Worm (Caenorhabditis elegans) whole organism, L2 larva: ENCODE results near the gene Y47D7A.15.

Experiments used
- C34F6.9 ChIP-seq: fragments of 150-350 bp; optimal IDR thresholded peaks from 2 replicates; lab custom pipeline; 2014; ENCODE audit warnings: missing biosample characterization, missing genetic modification characterization
- R02D3.7 ChIP-seq: fragments of 150-350 bp; optimal IDR thresholded peaks from 2 replicates; lab custom pipeline; 2014; ENCODE audit warnings: missing biosample characterization, missing genetic modification characterization
- Y55F3AM.14 ChIP-seq: fragments of 200-800 bp; sonication (Bioruptor generic); optimal IDR thresholded peaks from 2 replicates; lab custom pipeline; 2018; ENCODE audit warnings: mild to moderate bottlenecking, missing genetic modification characterization, missing compliant biosample characterization
- ZK546.5 ChIP-seq: sonication (generic microtip); optimal IDR thresholded peaks from 2 replicates; lab custom pipeline; 2017; ENCODE audit warnings: missing biosample characterization, missing genetic modification characterization
- alr-1 ChIP-seq: fragments of 150-350 bp; optimal IDR thresholded peaks from 2 replicates; lab custom pipeline; 2014; ENCODE audit warnings: missing biosample characterization, missing genetic modification characterization
- aly-2 ChIP-seq: fragments of 150-350 bp; optimal IDR thresholded peaks from 2 replicates; lab custom pipeline; 2014; ENCODE audit warnings: missing biosample characterization, missing genetic modification characterization
- ama-1 ChIP-seq: fragments of 150-350 bp; optimal IDR thresholded peaks from 2 replicates; lab custom pipeline; 2018; ENCODE audit warnings: inconsistent platforms
- ceh-16 ChIP-seq: fragments of 150-350 bp; optimal IDR thresholded peaks from 2 replicates; lab custom pipeline; 2014; ENCODE audit warnings: missing biosample characterization, missing genetic modification characterization
- ceh-82 ChIP-seq: fragments of 150-350 bp; optimal IDR thresholded peaks from 2 replicates; lab custom pipeline; 2014; ENCODE audit warnings: missing biosample characterization, missing genetic modification characterization
- crh-2 ChIP-seq: sonication (generic microtip); optimal IDR thresholded peaks from 2 replicates; lab custom pipeline; 2017; ENCODE audit warnings: missing biosample characterization, missing genetic modification characterization
- dmd-4 ChIP-seq: sonication (generic microtip); optimal IDR thresholded peaks from 2 replicates; lab custom pipeline; 2017; ENCODE audit warnings: missing biosample characterization, missing genetic modification characterization
- egl-27 ChIP-seq: sonication (generic microtip); optimal IDR thresholded peaks from 3 replicates; lab custom pipeline; 2017; ENCODE audit warnings: missing biosample characterization, missing genetic modification reagents, missing genetic modification characterization
- elt-1 ChIP-seq: fragments of 150-350 bp; optimal IDR thresholded peaks from 2 replicates; lab custom pipeline; 2014; ENCODE audit warnings: missing biosample characterization, missing genetic modification characterization
- elt-3 ChIP-seq: sonication (generic microtip); optimal IDR thresholded peaks from 2 replicates; lab custom pipeline; 2017; ENCODE audit warnings: missing biosample characterization, missing genetic modification characterization
- gmeb-1 ChIP-seq: fragments of 150-350 bp; optimal IDR thresholded peaks from 2 replicates; lab custom pipeline; 2014; ENCODE audit warnings: missing biosample characterization, missing genetic modification characterization
- lin-39 ChIP-seq: fragments of 150-350 bp; optimal IDR thresholded peaks from 2 replicates; lab custom pipeline; 2014; ENCODE audit warnings: missing biosample characterization, missing genetic modification reagents, missing genetic modification characterization
- mab-5 ChIP-seq: fragments of 150-350 bp; optimal IDR thresholded peaks from 2 replicates; lab custom pipeline; 2014; ENCODE audit warnings: missing biosample characterization, missing genetic modification characterization
- mdl-1 ChIP-seq, 2 experiments: fragments of 150-350 bp in 1 of 2; sonication (generic microtip) in 1 of 2; optimal IDR thresholded peaks; 2 replicates each; lab custom pipeline; 2017; ENCODE audit warnings: missing biosample characterization in 2 of 2, missing genetic modification characterization in 2 of 2
- nhr-10 ChIP-seq: sonication (generic microtip); optimal IDR thresholded peaks from 2 replicates; lab custom pipeline; 2017; ENCODE audit warnings: missing biosample characterization, missing genetic modification characterization
- nhr-11 ChIP-seq: fragments of 150-350 bp; optimal IDR thresholded peaks from 2 replicates; lab custom pipeline; 2014; ENCODE audit warnings: missing biosample characterization, missing genetic modification characterization
- nhr-129 ChIP-seq: fragments of 150-350 bp; optimal IDR thresholded peaks from 2 replicates; lab custom pipeline; 2014; ENCODE audit warnings: missing biosample characterization, missing genetic modification characterization
- nhr-23 ChIP-seq: fragments of 150-350 bp; optimal IDR thresholded peaks from 2 replicates; lab custom pipeline; 2014; ENCODE audit warnings: missing biosample characterization, missing genetic modification reagents, missing genetic modification characterization
- nhr-25 ChIP-seq: fragments of 150-350 bp; sonication (generic microtip); optimal IDR thresholded peaks from 3 replicates; lab custom pipeline; 2014; ENCODE audit warnings: missing biosample characterization, missing genetic modification characterization
- nhr-6 ChIP-seq: fragments of 150-350 bp; optimal IDR thresholded peaks from 2 replicates; lab custom pipeline; 2014; ENCODE audit warnings: missing biosample characterization, missing genetic modification characterization
- nhr-77 ChIP-seq: fragments of 150-350 bp; optimal IDR thresholded peaks from 2 replicates; lab custom pipeline; 2014; ENCODE audit warnings: missing biosample characterization, missing genetic modification characterization
- peb-1 ChIP-seq: fragments of 150-350 bp; optimal IDR thresholded peaks from 2 replicates; lab custom pipeline; 2014; ENCODE audit warnings: missing biosample characterization, missing genetic modification characterization
- sem-4 ChIP-seq: fragments of 150-350 bp; optimal IDR thresholded peaks from 2 replicates; lab custom pipeline; 2014; ENCODE audit warnings: missing biosample characterization, missing genetic modification reagents, missing genetic modification characterization
- skn-1 ChIP-seq: sonication (generic microtip); optimal IDR thresholded peaks from 2 replicates; lab custom pipeline; 2017; ENCODE audit warnings: missing biosample characterization, missing genetic modification characterization
- sma-3 ChIP-seq: sonication (generic microtip); optimal IDR thresholded peaks from 2 replicates; lab custom pipeline; 2016; ENCODE audit warnings: missing genetic modification reagents, missing genetic modification characterization, missing compliant biosample characterization
- sma-9 ChIP-seq, 2 experiments: fragments of 150-350 bp in 1 of 2; sonication (generic microtip) in 1 of 2; optimal IDR thresholded peaks; 2 replicates each; lab custom pipeline; 2014 to 2016; ENCODE audit warnings: missing genetic modification characterization in 2 of 2, mild to moderate bottlenecking in 1 of 2, missing biosample characterization in 1 of 2, missing compliant biosample characterization in 1 of 2, missing genetic modification reagents in 1 of 2, moderate library complexity in 1 of 2
- snpc-4 ChIP-seq: fragments of 150-350 bp; optimal IDR thresholded peaks from 2 replicates; lab custom pipeline; 2014; ENCODE audit warnings: missing biosample characterization, missing genetic modification characterization
- unc-39 ChIP-seq: fragments of 150-350 bp; optimal IDR thresholded peaks from 2 replicates; lab custom pipeline; 2014; ENCODE audit warnings: missing biosample characterization, missing genetic modification characterization
- unc-55 ChIP-seq: fragments of 150-350 bp; sonication (generic microtip); optimal IDR thresholded peaks from 3 replicates; lab custom pipeline; 2014; ENCODE audit warnings: missing biosample characterization, missing genetic modification reagents, missing genetic modification characterization
- unc-62 ChIP-seq: fragments of 150-350 bp; optimal IDR thresholded peaks from 2 replicates; lab custom pipeline; 2014; ENCODE audit warnings: missing biosample characterization, missing genetic modification reagents, missing genetic modification characterization
- ztf-1 ChIP-seq: fragments of 200-800 bp; sonication (Bioruptor generic); conservative IDR thresholded peaks from 2 replicates; pipeline ENCODE4 v1.3.6; 2022; ENCODE audit warnings: missing genetic modification characterization, missing compliant biosample characterization
- ztf-4 ChIP-seq: fragments of 150-350 bp; optimal IDR thresholded peaks from 2 replicates; lab custom pipeline; 2014; ENCODE audit warnings: missing biosample characterization, missing genetic modification characterization

Y47D7A.15 gene

DNA sequence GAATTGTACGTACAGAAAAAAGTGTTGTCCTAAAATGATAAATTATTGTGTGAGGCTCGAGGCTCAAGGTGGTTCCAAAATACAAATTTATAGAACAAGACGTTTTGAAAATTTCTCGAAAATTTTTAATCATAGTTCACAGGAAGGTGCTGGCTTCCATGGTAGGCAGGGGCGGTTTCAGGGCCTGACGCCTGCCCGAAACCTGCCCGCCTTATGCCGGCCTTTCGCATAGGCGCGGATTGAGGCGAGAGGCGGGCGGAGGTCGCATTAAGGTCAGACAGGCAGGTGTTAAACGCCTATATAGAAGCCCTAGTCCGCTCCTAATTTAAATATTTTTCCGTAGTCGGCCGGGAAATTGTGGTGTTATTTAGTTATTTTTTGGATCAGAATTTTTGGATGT, 9.9 kb downstream of the Y47D7A.15 start:
- TF ChIP-seq nhr-23 (tag; lab: Kevin White, UChicago) (no peak), dmd-4 (tag; lab: Kevin White, UChicago) (no peak), skn-1 (tag; lab: Kevin White, UChicago) (no peak), ceh-16 (tag; lab: Kevin White, UChicago) (no peak), sem-4 (no peak), R02D3.7 (no peak), nhr-77 (tag; lab: Kevin White, UChicago) (no peak), nhr-6 (tag; lab: Kevin White, UChicago) (no peak), unc-55 (GFP tag; lab: Kevin White, UChicago) (no peak), unc-39 (tag; lab: Kevin White, UChicago) (no peak), ztf-1 (GFP tag; lab: Robert Waterston, UW) (no peak), alr-1 (no peak), Y55F3AM.14 (GFP tag; lab: Kevin White, UChicago) (no peak), snpc-4 (tag; lab: Kevin White, UChicago) (no peak), aly-2 (no peak), lin-39 (tag; lab: Kevin White, UChicago) (no peak), sma-9 (GFP tag; optimal IDR thresholded peaks at IDR 0.05; lab: Kevin White, UChicago) (no peak), sma-9 (tag; optimal IDR thresholded peaks at IDR 0.05; lab: Kevin White, UChicago) (no peak), ama-1 (no peak)

DNA sequence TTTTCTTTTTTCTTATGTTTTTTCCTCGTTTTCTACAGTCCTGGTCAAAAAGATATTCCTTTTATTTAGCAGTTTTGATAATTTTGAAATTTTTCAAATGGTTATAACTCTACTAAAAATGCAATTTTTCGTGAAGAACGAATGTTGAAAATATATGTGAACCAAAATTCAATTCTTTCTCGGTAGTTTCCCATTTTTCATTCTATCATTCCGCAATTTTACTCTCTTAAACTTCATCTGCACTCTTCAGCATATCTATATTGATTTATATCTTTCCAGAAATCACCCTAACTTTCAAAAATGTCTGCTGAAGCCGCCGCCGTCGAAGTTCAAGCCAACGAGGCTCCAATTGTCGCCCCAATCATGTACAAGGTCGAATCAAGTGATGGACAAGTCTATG, 10.9 kb downstream of the Y47D7A.15 start, which contains the start of gene skr-7:
Gene skr-7 (plus strand): TSS at position 301 of the 400 bp plus-strand sequence.
- no peak for TF ChIP-seq nhr-10 (tag; lab: Kevin White, UChicago)
- no peak for TF ChIP-seq ceh-82 (tag; lab: Kevin White, UChicago)
- TF ChIP-seq ztf-4 (tag; lab: Kevin White, UChicago) = no peak
- TF ChIP-seq peb-1 (tag; lab: Kevin White, UChicago) = no peak
- no peak for TF ChIP-seq R02D3.7
- no peak for TF ChIP-seq nhr-129 (tag; lab: Kevin White, UChicago)
- no peak for TF ChIP-seq sma-3
- no peak for TF ChIP-seq mab-5
- TF ChIP-seq ZK546.5 (tag; lab: Kevin White, UChicago) = no peak
- no peak for TF ChIP-seq elt-3 (tag; lab: Kevin White, UChicago)
- TF ChIP-seq nhr-11 (tag; lab: Kevin White, UChicago) = no peak
- no peak for TF ChIP-seq crh-2 (tag; lab: Kevin White, UChicago)
- no peak for TF ChIP-seq unc-62 (GFP tag; lab: Kevin White, UChicago)
- TF ChIP-seq nhr-25 (tag; lab: Kevin White, UChicago) = no peak

DNA sequence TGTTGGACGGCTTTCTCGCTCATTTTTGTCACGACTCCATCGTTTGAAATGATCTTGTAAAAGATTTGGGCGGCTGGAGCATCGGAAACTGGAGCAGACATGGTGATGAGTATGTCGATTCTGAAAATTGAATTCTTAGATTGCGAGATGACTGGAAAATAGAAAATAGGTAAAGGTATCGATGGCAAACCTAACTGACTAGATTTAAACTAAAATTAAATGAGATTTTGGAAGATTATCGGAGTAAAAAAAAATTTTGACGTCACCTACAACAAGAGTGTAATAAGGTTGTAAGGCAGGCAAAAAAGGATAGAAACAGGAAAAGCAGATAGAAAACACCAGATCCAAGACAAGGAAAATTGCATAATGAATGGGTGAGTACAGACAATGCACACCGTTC, 11.5 kb downstream of the Y47D7A.15 start, which contains the start of gene skr-14:
Gene skr-14 (minus strand): TSS at position 101 of the 400 bp plus-strand sequence.
- no peak for TF ChIP-seq mdl-1 (tag; optimal IDR thresholded peaks at IDR 0.05; lab: Kevin White, UChicago)
- no peak for TF ChIP-seq elt-1 (tag; lab: Kevin White, UChicago)
- no peak for TF ChIP-seq sem-4
- no peak for TF ChIP-seq skn-1 (tag; lab: Kevin White, UChicago)
- no peak for TF ChIP-seq aly-2
- no peak for TF ChIP-seq gmeb-1 (tag; lab: Kevin White, UChicago)
- TF ChIP-seq dmd-4 (tag; lab: Kevin White, UChicago) = no peak
- TF ChIP-seq ztf-4 (tag; lab: Kevin White, UChicago) = no peak
- no peak for TF ChIP-seq unc-39 (tag; lab: Kevin White, UChicago)
- no peak for TF ChIP-seq C34F6.9 (tag; lab: Kevin White, UChicago)
- TF ChIP-seq egl-27 (tag; lab: Kevin White, UChicago) = no peak
- no peak for TF ChIP-seq alr-1
- no peak for TF ChIP-seq ZK546.5 (tag; lab: Kevin White, UChicago)
- TF ChIP-seq nhr-129 (tag; lab: Kevin White, UChicago) = no peak
- no peak for TF ChIP-seq ceh-82 (tag; lab: Kevin White, UChicago)
- no peak for TF ChIP-seq nhr-77 (tag; lab: Kevin White, UChicago)
- TF ChIP-seq, all 48 proteins: peak for 0

DNA sequence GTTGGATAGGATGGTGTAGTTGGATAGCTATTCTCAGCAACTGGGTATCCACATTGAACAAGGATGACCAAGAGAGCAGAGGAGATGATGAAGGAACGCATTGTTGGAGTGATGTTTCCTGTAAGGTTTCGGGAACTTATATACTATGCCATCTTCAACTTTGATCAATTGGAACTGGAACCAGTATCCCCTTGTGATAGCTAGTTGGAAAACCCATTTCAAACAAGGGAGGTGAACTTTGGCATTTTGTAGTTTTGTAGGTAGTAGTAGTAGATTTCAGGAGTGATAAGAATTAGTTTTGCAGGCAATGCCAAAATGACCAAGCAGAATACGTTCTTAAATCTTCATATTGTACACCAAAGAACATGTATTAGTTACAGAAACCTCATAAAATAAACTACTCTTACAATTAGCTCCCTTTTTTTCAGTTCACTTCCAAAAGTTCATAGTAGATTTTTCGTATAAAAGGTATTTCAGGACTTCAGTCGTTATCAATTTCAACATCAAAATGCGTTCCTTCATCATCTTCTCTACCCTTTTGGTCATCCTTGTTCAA, 13.1 kb downstream of the Y47D7A.15 start, which contains the start of the genes Y47D7A.7 and Y47D7A.2:
Gene Y47D7A.7 (minus strand): TSS at position 101 of the 556 bp plus-strand sequence.
Gene Y47D7A.2 (plus strand): TSS at position 506 of the 556 bp plus-strand sequence.
- no peak for TF ChIP-seq snpc-4 (tag; lab: Kevin White, UChicago)
